Fruit fly (Drosophila melanogaster): Measurements from ENCODE around the gene ds.

DNA sequence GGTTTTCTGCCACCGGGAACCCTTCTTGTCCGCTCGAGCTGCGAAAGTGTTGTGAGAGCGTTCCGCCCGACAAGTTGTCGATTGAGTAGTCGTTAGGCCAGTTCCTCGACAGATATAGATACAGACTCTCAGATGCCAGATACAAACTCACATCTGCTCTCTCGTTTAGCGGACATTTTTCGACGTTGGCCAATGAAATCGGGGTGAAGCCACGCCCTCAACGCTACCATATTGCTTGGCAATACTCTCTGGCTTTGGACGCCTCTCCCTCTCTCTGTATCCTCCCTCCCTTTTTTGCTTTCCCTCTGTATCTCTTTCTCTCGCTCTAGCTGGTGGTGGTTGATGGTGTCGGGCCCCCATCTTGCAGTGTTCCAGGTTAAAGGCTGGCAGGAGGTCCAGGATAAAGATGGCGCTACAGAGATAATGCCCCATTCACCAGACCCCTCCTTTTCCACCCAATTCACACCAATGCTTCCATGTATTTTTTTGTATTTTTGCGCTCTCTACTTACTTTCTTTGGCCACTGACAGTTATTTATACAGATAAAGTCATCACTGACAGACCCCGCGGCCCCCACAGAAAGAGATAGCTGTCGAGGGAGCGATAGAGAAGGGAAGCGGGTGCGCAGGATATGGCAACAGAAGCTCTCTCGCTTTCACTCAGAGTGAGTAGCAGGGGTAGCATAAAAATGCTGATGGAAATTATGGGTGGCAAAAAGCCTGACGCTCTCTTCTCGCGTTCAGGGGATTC lies 120.0 kb downstream of the ds start, which contains the start of gene Gsc:
- no peak for TF ChIP-seq vri (GFP tag; optimal IDR thresholded peaks at IDR 0.05)
- TF ChIP-seq net (GFP tag; optimal IDR thresholded peaks at IDR 0.05): no peak
- no peak for TF ChIP-seq Blimp-1 (GFP tag; optimal IDR thresholded peaks at IDR 0.05)
- TF ChIP-seq CG1621 (tag; optimal IDR thresholded peaks at IDR 0.05): no peak
- no peak for TF ChIP-seq Sox102F (GFP tag; optimal IDR thresholded peaks at IDR 0.05)
- no peak for TF ChIP-seq OdsH (GFP tag; optimal IDR thresholded peaks at IDR 0.05)
- no peak for TF ChIP-seq fd59A (GFP tag; optimal IDR thresholded peaks at IDR 0.05)
- no peak for TF ChIP-seq CG9139 (GFP tag; optimal IDR thresholded peaks at IDR 0.05)
- no peak for TF ChIP-seq eg (GFP tag; IDR thresholded peaks at IDR 0.05)
- TF ChIP-seq Lpt (GFP tag; optimal IDR thresholded peaks at IDR 0.05): no peak
